Worm (Caenorhabditis elegans): ENCODE data around the gene C30F2.4.

- TF ChIP-seq pax-1 (tag; optimal IDR thresholded peaks at IDR 0.05) (no peak), rnt-1 (tag; optimal IDR thresholded peaks at IDR 0.05) (no peak), pag-3 (tag; optimal IDR thresholded peaks at IDR 0.05; ENCODE audit: borderline replicate concordance) (no peak), ama-1 (optimal IDR thresholded peaks at IDR 0.05) (no peak), nhr-11 (tag; optimal IDR thresholded peaks at IDR 0.05) (no peak)
These were observed 48.4 kb upstream of the C30F2.4 start for ce11 chrX:16124794-16125193.

All from whole organism, late embryonic.